Worm (Caenorhabditis elegans) whole organism, young adult: Measurements from ENCODE around the gene Y7A5A.13.
A peak's percentile ranks its signal among the peaks of the same experiment; 100 is the strongest.

Source experiments
- B0019.2 ChIP-seq: fragments of 200-800 bp; sonication (Bioruptor generic); conservative IDR thresholded peaks from 2 replicates; pipeline ENCODE4 v1.3.6; 2022; ENCODE audit warnings: missing genetic modification reagents, missing genetic modification characterization, missing compliant biosample characterization
- B0035.1 ChIP-seq: sonication (generic microtip); optimal IDR thresholded peaks from 2 replicates; lab custom pipeline; 2016; ENCODE audit warnings: missing genetic modification characterization, mild to moderate bottlenecking, missing compliant biosample characterization, missing genotype, missing genetic modification reagents
- B0261.1 ChIP-seq: sonication (generic microtip); optimal IDR thresholded peaks from 2 replicates; lab custom pipeline; 2016; ENCODE audit warnings: mild to moderate bottlenecking, missing genetic modification characterization, moderate library complexity, missing compliant biosample characterization
- B0336.3 ChIP-seq: fragments of 200-800 bp; sonication (Bioruptor generic); IDR thresholded peaks from 2 replicates; pipeline ENCODE4 v1.3.6; 2022; ENCODE audit warnings: missing genetic modification characterization, missing compliant biosample characterization
- C06A6.2 ChIP-seq: fragments of 200-800 bp; sonication (Bioruptor generic); conservative IDR thresholded peaks from 2 replicates; pipeline ENCODE4 v1.3.6; 2022; ENCODE audit warnings: missing genetic modification characterization, missing compliant biosample characterization
- C17E4.6 ChIP-seq: fragments of 200-800 bp; sonication (Bioruptor generic); IDR thresholded peaks from 2 replicates; pipeline ENCODE4 v1.3.6; 2022; ENCODE audit warnings: missing genetic modification reagents, missing genetic modification characterization, missing compliant biosample characterization
- F22D6.2 ChIP-seq: sonication (generic microtip); optimal IDR thresholded peaks from 2 replicates; lab custom pipeline; 2016; ENCODE audit warnings: mild to moderate bottlenecking, missing genetic modification characterization, missing compliant biosample characterization
- K11D2.4 ChIP-seq: fragments of 200-800 bp; sonication (Bioruptor generic); IDR thresholded peaks from 2 replicates; pipeline ENCODE4 v1.3.6; 2022; ENCODE audit warnings: missing genetic modification reagents, missing genetic modification characterization, missing compliant biosample characterization
- K12H6.12 ChIP-seq: fragments of 200-800 bp; sonication (Bioruptor generic); optimal IDR thresholded peaks from 2 replicates; lab custom pipeline; 2018; ENCODE audit warnings: mild to moderate bottlenecking, missing genetic modification characterization, missing compliant biosample characterization
- Y53F4B.3 ChIP-seq: fragments of 200-800 bp; sonication (Bioruptor generic); IDR thresholded peaks from 2 replicates; pipeline ENCODE4 v1.3.6; 2022; ENCODE audit warnings: missing genetic modification reagents, missing genetic modification characterization, missing compliant biosample characterization
- Y56A3A.18 ChIP-seq: fragments of 200-800 bp; sonication (Bioruptor generic); IDR thresholded peaks from 2 replicates; pipeline ENCODE4 v1.3.6; 2022; ENCODE audit warnings: missing genetic modification reagents, missing genetic modification characterization, missing compliant biosample characterization
- Y79H2A.3 ChIP-seq: fragments of 200-800 bp; sonication (Bioruptor generic); conservative IDR thresholded peaks from 2 replicates; pipeline ENCODE4 v1.3.6; 2022; ENCODE audit warnings: missing genetic modification reagents, missing genetic modification characterization, missing compliant biosample characterization
- ZK185.1 ChIP-seq: sonication (generic microtip); optimal IDR thresholded peaks from 2 replicates; lab custom pipeline; 2016; ENCODE audit warnings: mild to moderate bottlenecking, missing genetic modification characterization, missing compliant biosample characterization; ENCODE audit not compliant: poor library complexity, severe bottlenecking
- atf-7 ChIP-seq: sonication (generic microtip); optimal IDR thresholded peaks from 2 replicates; lab custom pipeline; 2017; ENCODE audit warnings: mild to moderate bottlenecking, missing genetic modification characterization, missing compliant biosample characterization
- attf-5 ChIP-seq: fragments of 200-800 bp; sonication (Bioruptor generic); optimal IDR thresholded peaks from 2 replicates; lab custom pipeline; 2018; ENCODE audit warnings: mild to moderate bottlenecking, missing genetic modification characterization, missing compliant biosample characterization
- bed-1 ChIP-seq: fragments of 200-800 bp; sonication (Bioruptor generic); IDR thresholded peaks from 2 replicates; pipeline ENCODE4 v1.3.6; 2022; ENCODE audit warnings: missing genetic modification reagents, missing genetic modification characterization, missing compliant biosample characterization
- cebp-1 ChIP-seq, 2 experiments: fragments of 200-800 bp in 1 of 2; sonication (Bioruptor generic) in 1 of 2; sonication (generic microtip) in 1 of 2; IDR thresholded peaks in 1 of 2; optimal IDR thresholded peaks in 1 of 2; 2 replicates each; pipeline versions ENCODE4 v1.3.6 to Lab custom; 2017 to 2022; ENCODE audit warnings: missing compliant biosample characterization in 2 of 2, missing genetic modification characterization in 2 of 2, mild to moderate bottlenecking in 1 of 2, missing genetic modification reagents in 1 of 2, moderate library complexity in 1 of 2
- ceh-91 ChIP-seq: fragments of 200-800 bp; sonication (Bioruptor generic); IDR thresholded peaks from 2 replicates; pipeline ENCODE4 v1.3.6; 2022; ENCODE audit warnings: missing genetic modification reagents, missing genetic modification characterization, missing compliant biosample characterization
- chd-7 ChIP-seq: sonication (generic microtip); optimal IDR thresholded peaks from 2 replicates; lab custom pipeline; 2016; ENCODE audit warnings: mild to moderate bottlenecking, missing genetic modification characterization, moderate library complexity, missing compliant biosample characterization
- dox-1 ChIP-seq: fragments of 200-800 bp; sonication (Bioruptor generic); IDR thresholded peaks from 2 replicates; pipeline ENCODE4 v1.3.6; 2022; ENCODE audit warnings: missing genetic modification reagents, missing genetic modification characterization, missing compliant biosample characterization
- ets-4 ChIP-seq: fragments of 200-800 bp; sonication (Bioruptor generic); optimal IDR thresholded peaks from 2 replicates; lab custom pipeline; 2018; ENCODE audit warnings: mild to moderate bottlenecking, missing genetic modification characterization, missing compliant biosample characterization
- gei-17 ChIP-seq: fragments of 200-800 bp; sonication (Bioruptor generic); optimal IDR thresholded peaks from 2 replicates; lab custom pipeline; 2018; ENCODE audit warnings: mild to moderate bottlenecking, missing genetic modification characterization, missing compliant biosample characterization
- hmg-1.2 ChIP-seq: fragments of 200-800 bp; sonication (Bioruptor generic); IDR thresholded peaks from 2 replicates; pipeline ENCODE4 v1.3.6; 2022; ENCODE audit warnings: missing genetic modification reagents, missing genetic modification characterization, missing compliant biosample characterization
- lag-1 ChIP-seq: fragments of 200-800 bp; sonication (Bioruptor generic); IDR thresholded peaks from 2 replicates; pipeline ENCODE4 v1.3.6; 2022; ENCODE audit warnings: missing genetic modification reagents, missing genetic modification characterization, missing compliant biosample characterization
- let-607 ChIP-seq, 2 experiments: fragments of 200-800 bp in 1 of 2; sonication (Bioruptor generic) in 1 of 2; sonication (generic microtip) in 1 of 2; optimal IDR thresholded peaks; 2 replicates each; lab custom pipeline; 2016 to 2018; ENCODE audit warnings: mild to moderate bottlenecking in 2 of 2, missing compliant biosample characterization in 2 of 2, missing genetic modification characterization in 2 of 2, moderate library complexity in 2 of 2, missing genotype in 1 of 2
- lin-35 ChIP-seq, 3 experiments: fragments of 150-350 bp in 2 of 3; sonication (generic microtip) in 1 of 3; optimal IDR thresholded peaks; 2 replicates each; lab custom pipeline; 2014 to 2018; ENCODE audit warnings: missing biosample characterization in 3 of 3, missing genetic modification characterization in 3 of 3, missing genetic modification reagents in 3 of 3
- lin-40 ChIP-seq: sonication (generic microtip); optimal IDR thresholded peaks from 2 replicates; lab custom pipeline; 2016; ENCODE audit warnings: missing genetic modification characterization, mild to moderate bottlenecking, missing compliant biosample characterization, missing genotype, missing genetic modification reagents
- lin-54 ChIP-seq: fragments of 200-800 bp; sonication (Bioruptor generic); optimal IDR thresholded peaks from 2 replicates; lab custom pipeline; 2018; ENCODE audit warnings: mild to moderate bottlenecking, missing genetic modification characterization, missing compliant biosample characterization
- lsl-1 ChIP-seq: fragments of 200-800 bp; sonication (Bioruptor generic); optimal IDR thresholded peaks from 2 replicates; lab custom pipeline; 2018; ENCODE audit warnings: mild to moderate bottlenecking, missing genetic modification characterization, moderate library complexity, missing compliant biosample characterization
- madf-10 ChIP-seq: sonication (generic microtip); optimal IDR thresholded peaks from 2 replicates; lab custom pipeline; 2016; ENCODE audit warnings: mild to moderate bottlenecking, missing genetic modification characterization, missing compliant biosample characterization
- mcd-1 ChIP-seq: fragments of 200-800 bp; sonication (Bioruptor generic); IDR thresholded peaks from 2 replicates; pipeline ENCODE4 v1.3.6; 2022; ENCODE audit warnings: missing genetic modification reagents, missing genetic modification characterization, missing compliant biosample characterization
- nfya-2 ChIP-seq: fragments of 200-800 bp; sonication (Bioruptor generic); IDR thresholded peaks from 2 replicates; pipeline ENCODE4 v1.3.6; 2022; ENCODE audit warnings: missing genetic modification reagents, missing genetic modification characterization, missing compliant biosample characterization
- nfyb-1 ChIP-seq: fragments of 200-800 bp; sonication (Bioruptor generic); IDR thresholded peaks from 2 replicates; pipeline ENCODE4 v1.3.6; 2022; ENCODE audit warnings: missing genetic modification reagents, missing genetic modification characterization, missing compliant biosample characterization
- nhr-80 ChIP-seq: sonication (generic microtip); optimal IDR thresholded peaks from 2 replicates; lab custom pipeline; 2016; ENCODE audit warnings: missing genetic modification characterization, missing compliant biosample characterization
- nhr-90 ChIP-seq: sonication (generic microtip); optimal IDR thresholded peaks from 2 replicates; lab custom pipeline; 2016; ENCODE audit warnings: missing genotype, mild to moderate bottlenecking, missing genetic modification characterization, missing compliant biosample characterization
- rcor-1 ChIP-seq: fragments of 200-800 bp; sonication (Bioruptor generic); IDR thresholded peaks from 2 replicates; pipeline ENCODE4 v1.3.6; 2022; ENCODE audit warnings: missing genetic modification reagents, missing genetic modification characterization, missing compliant biosample characterization
- snpc-4 ChIP-seq, 5 experiments: fragments of 150-350 bp in 1 of 5; sonication (generic microtip) in 4 of 5; optimal IDR thresholded peaks; 2 replicates each; lab custom pipeline; 2014 to 2018; ENCODE audit warnings: missing genetic modification characterization in 5 of 5, missing biosample characterization in 3 of 5, antibody characterized with exemption in 2 of 5, mild to moderate bottlenecking in 2 of 5, missing compliant biosample characterization in 2 of 5, missing genotype in 2 of 5, moderate library complexity in 2 of 5, missing genetic modification reagents in 1 of 5
- tbp1 ChIP-seq: fragments of 200-800 bp; sonication (Bioruptor generic); optimal IDR thresholded peaks from 2 replicates; lab custom pipeline; 2018; ENCODE audit warnings: mild to moderate bottlenecking, missing genetic modification characterization, missing compliant biosample characterization
- xnd-1 ChIP-seq: sonication (generic microtip); optimal IDR thresholded peaks from 2 replicates; lab custom pipeline; 2016; ENCODE audit warnings: missing genotype, missing genetic modification reagents, missing genetic modification characterization, missing compliant biosample characterization
- zfh-2 ChIP-seq: fragments of 200-800 bp; sonication (Bioruptor generic); conservative IDR thresholded peaks from 2 replicates; pipeline ENCODE4 v1.3.6; 2022; ENCODE audit warnings: missing genetic modification reagents, missing genetic modification characterization, missing compliant biosample characterization
- zim-3 ChIP-seq: sonication (generic microtip); optimal IDR thresholded peaks from 2 replicates; lab custom pipeline; 2017; ENCODE audit warnings: mild to moderate bottlenecking, missing genetic modification characterization, moderate library complexity, missing compliant biosample characterization
- ztf-18 ChIP-seq: sonication (generic microtip); optimal IDR thresholded peaks from 2 replicates; lab custom pipeline; 2016; ENCODE audit warnings: missing genotype, mild to moderate bottlenecking, missing genetic modification characterization, missing compliant biosample characterization
- ztf-26 ChIP-seq: sonication (generic microtip); optimal IDR thresholded peaks from 2 replicates; lab custom pipeline; 2017; ENCODE audit warnings: missing genetic modification characterization, missing compliant biosample characterization
- ztf-3 ChIP-seq: fragments of 200-800 bp; sonication (Bioruptor generic); optimal IDR thresholded peaks from 2 replicates; lab custom pipeline; 2018; ENCODE audit warnings: mild to moderate bottlenecking, missing genetic modification characterization, missing compliant biosample characterization
- ztf-6 ChIP-seq: fragments of 200-800 bp; sonication (Bioruptor generic); IDR thresholded peaks from 2 replicates; pipeline ENCODE4 v1.3.6; 2022; ENCODE audit warnings: missing genetic modification reagents, missing genetic modification characterization, missing compliant biosample characterization

The Y7A5A.13 gene

DNA sequence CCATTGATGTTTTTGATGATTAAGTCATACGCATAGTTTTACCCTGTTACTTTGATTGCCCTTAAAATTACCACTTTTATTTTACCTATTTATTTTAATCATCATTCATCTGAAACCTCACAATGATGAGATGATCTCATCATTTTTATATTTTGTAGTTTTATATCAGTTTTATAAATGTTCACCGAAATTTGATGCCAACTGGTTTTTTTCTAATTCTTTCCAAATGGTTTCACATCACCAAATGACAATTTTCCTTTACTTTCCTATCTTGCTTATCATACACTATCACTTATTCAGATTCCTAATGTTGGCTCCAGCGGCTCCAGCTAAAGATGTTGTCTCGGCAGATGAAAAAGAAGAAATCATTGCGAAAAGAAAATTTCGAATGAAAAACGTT, 42.0 kb upstream of the Y7A5A.13 start, which contains the start of gene lin-15A:
Gene lin-15A (plus strand): TSS at position 301 of the 400 bp plus-strand sequence.
- TF ChIP-seq zfh-2 (GFP tag; lab: Robert Waterston, UW) (no peak), B0035.1 (tag; lab: Kevin White, UChicago) (no peak), xnd-1 (tag; lab: Kevin White, UChicago) (no peak), zim-3 (no peak), C06A6.2 (GFP tag; lab: Robert Waterston, UW) (no peak), attf-5 (no peak)

DNA sequence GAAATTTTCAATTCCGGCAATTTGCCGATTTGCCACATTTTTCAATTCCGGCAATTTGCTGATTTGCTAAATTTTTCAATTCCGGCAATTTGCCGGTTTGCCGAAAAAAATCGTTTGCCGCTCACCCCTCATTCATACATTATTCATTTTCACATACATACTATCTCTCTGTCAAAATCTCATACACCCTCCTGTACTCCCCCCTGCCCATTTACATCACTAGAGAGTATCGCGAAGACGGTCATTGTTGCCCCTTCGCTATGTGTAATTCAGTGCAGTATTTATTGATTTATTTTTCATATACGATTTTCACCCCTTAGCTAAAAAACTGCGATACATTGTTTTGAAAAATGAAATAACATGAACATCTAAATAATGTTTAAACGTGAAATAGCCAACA, 37.2 kb upstream of the Y7A5A.13 start:
- no peak for TF ChIP-seq B0019.2
- no peak for TF ChIP-seq zim-3
- peak; percentile 72 for TF ChIP-seq Y56A3A.18 (GFP tag; lab: Robert Waterston, UW)
- TF ChIP-seq atf-7 (tag; lab: Kevin White, UChicago) = peak; percentile 8
- TF ChIP-seq nfyb-1 (GFP tag; lab: Robert Waterston, UW) = peak; percentile 64; the same call in 1 of the 2 replicates
- TF ChIP-seq ceh-91 (GFP tag; lab: Robert Waterston, UW) = no peak
- TF ChIP-seq dox-1 = peak; percentile 78
- TF ChIP-seq lin-54 (GFP tag; lab: Kevin White, UChicago) = peak; percentile 32
- TF ChIP-seq K11D2.4 (GFP tag; lab: Robert Waterston, UW) = peak; percentile 77
- peak in 1 of 2 experiments; percentile 64 for TF ChIP-seq let-607 (tag; optimal IDR thresholded peaks at IDR 0.05; lab: Kevin White, UChicago)
- no peak for TF ChIP-seq lsl-1 (GFP tag; lab: Kevin White, UChicago)
- TF ChIP-seq madf-10 = peak; percentile 40
- TF ChIP-seq bed-1 = no peak
- peak; percentile 40; the same call in 1 of the 2 replicates for TF ChIP-seq B0336.3 (GFP tag; lab: Robert Waterston, UW)
- TF ChIP-seq lin-40 (tag; lab: Kevin White, UChicago) = peak; percentile 92
- TF ChIP-seq ets-4 (GFP tag; lab: Kevin White, UChicago) = no peak
- peak; percentile 41 for TF ChIP-seq F22D6.2
- peak; percentile 67 for TF ChIP-seq tbp1 (GFP tag; lab: Kevin White, UChicago)
- peak in 1 of 3 experiments; percentile 72 for TF ChIP-seq lin-35 (GFP tag; optimal IDR thresholded peaks at IDR 0.05; lab: Kevin White, UChicago)
- no peak for TF ChIP-seq lag-1 (GFP tag; lab: Robert Waterston, UW)
- TF ChIP-seq ztf-6 (GFP tag; lab: Robert Waterston, UW) = no peak
- TF ChIP-seq ztf-3 (GFP tag; lab: Kevin White, UChicago) = no peak
- TF ChIP-seq C17E4.6 (GFP tag; lab: Robert Waterston, UW) = no peak
- no peak for TF ChIP-seq ZK185.1 (tag; lab: Kevin White, UChicago)
- TF ChIP-seq mcd-1 (GFP tag; lab: Robert Waterston, UW) = peak; percentile 41; the same call in 1 of the 2 replicates
- TF ChIP-seq hmg-1.2 (GFP tag; lab: Robert Waterston, UW) = peak; percentile 56
- no peak for TF ChIP-seq ztf-18 (tag; lab: Kevin White, UChicago)
- TF ChIP-seq snpc-4 (GFP tag; optimal IDR thresholded peaks at IDR 0.05; lab: Kevin White, UChicago) = no peak
- TF ChIP-seq snpc-4 (tag; optimal IDR thresholded peaks at IDR 0.05; lab: Kevin White, UChicago) = peak in 2 of 4 experiments; percentile 32 to 64
- peak; percentile 42 for TF ChIP-seq B0261.1 (tag; lab: Kevin White, UChicago)
- TF ChIP-seq K12H6.12 = peak; percentile 6
- peak; percentile 93 for TF ChIP-seq gei-17
- TF ChIP-seq rcor-1 (GFP tag; lab: Robert Waterston, UW) = peak; percentile 26; the same call in 1 of the 2 replicates
- no peak for TF ChIP-seq Y79H2A.3 (GFP tag; lab: Robert Waterston, UW)
- peak; percentile 70 for TF ChIP-seq ztf-26 (tag; lab: Kevin White, UChicago)
- no peak for TF ChIP-seq nhr-90
- no peak for TF ChIP-seq Y53F4B.3 (GFP tag; lab: Robert Waterston, UW)
- no peak for TF ChIP-seq chd-7 (tag; lab: Kevin White, UChicago)
- TF ChIP-seq nfya-2 = no peak
- no peak for TF ChIP-seq cebp-1 (GFP tag; IDR thresholded peaks at IDR 0.05; lab: Robert Waterston, UW)
- TF ChIP-seq cebp-1 (tag; optimal IDR thresholded peaks at IDR 0.05; lab: Kevin White, UChicago) = peak; percentile 66
- peak; percentile 47 for TF ChIP-seq nhr-80 (tag; lab: Kevin White, UChicago)
